Worm (Caenorhabditis elegans): Measurements from ENCODE around the gene C07E3.4.

ce11 chrII:10377901-10378300 is 17.3 kb downstream of the C07E3.4 start:
- no peak for TF ChIP-seq fkh-10 (GFP tag; optimal IDR thresholded peaks at IDR 0.05)
- TF ChIP-seq nhr-76 (tag; optimal IDR thresholded peaks at IDR 0.05): no peak
- no peak for TF ChIP-seq ceh-16 (tag; optimal IDR thresholded peaks at IDR 0.05)
- no peak for TF ChIP-seq ceh-9 (tag; optimal IDR thresholded peaks at IDR 0.05)
